Worm (Caenorhabditis elegans) whole organism, early embryonic: Measurements from ENCODE around the gene pgph-1.
"Not testable (repeated sequence)": the region's sequence is repeated elsewhere in the genome, so short reads cannot be mapped to it uniquely, and the experiment has no call there.

Source experiments
- F13C5.2 ChIP-seq: sonication (generic microtip); optimal IDR thresholded peaks from 2 replicates; lab custom pipeline; 2017; ENCODE audit warnings: mild to moderate bottlenecking, missing genetic modification characterization, inconsistent platforms, missing compliant biosample characterization
- ama-1 ChIP-seq: fragments of 150-350 bp; optimal IDR thresholded peaks from 2 replicates; lab custom pipeline; 2014
- ceh-36 ChIP-seq: sonication (generic microtip); optimal IDR thresholded peaks from 2 replicates; lab custom pipeline; 2016; ENCODE audit warnings: missing genetic modification characterization, inconsistent platforms, missing compliant biosample characterization
- ets-7 ChIP-seq: sonication (generic microtip); optimal IDR thresholded peaks from 2 replicates; lab custom pipeline; 2016; ENCODE audit warnings: missing genotype, missing genetic modification characterization, missing compliant biosample characterization
- flt-1 ChIP-seq: fragments of 200-800 bp; sonication (Bioruptor generic); IDR thresholded peaks from 2 replicates; pipeline ENCODE4 v1.3.6; 2022; ENCODE audit warnings: missing genetic modification characterization, missing compliant biosample characterization
- hmbx-1 ChIP-seq: sonication (generic microtip); optimal IDR thresholded peaks from 2 replicates; lab custom pipeline; 2016; ENCODE audit warnings: mild to moderate bottlenecking, missing genetic modification characterization, missing compliant biosample characterization
- pes-1 ChIP-seq: fragments of 200-800 bp; sonication (Bioruptor generic); IDR thresholded peaks from 2 replicates; pipeline ENCODE4 v1.3.6; 2022; ENCODE audit warnings: missing genetic modification reagents, missing genetic modification characterization, missing compliant biosample characterization
- scrt-1 ChIP-seq: fragments of 200-800 bp; sonication (Bioruptor generic); IDR thresholded peaks from 2 replicates; pipeline ENCODE4 v1.3.6; 2022; ENCODE audit warnings: missing genetic modification characterization, missing compliant biosample characterization
- sea-1 ChIP-seq: fragments of 200-800 bp; sonication (Bioruptor generic); conservative IDR thresholded peaks from 2 replicates; pipeline ENCODE4 v1.3.6; 2022; ENCODE audit warnings: missing genetic modification characterization, missing compliant biosample characterization

DNA sequence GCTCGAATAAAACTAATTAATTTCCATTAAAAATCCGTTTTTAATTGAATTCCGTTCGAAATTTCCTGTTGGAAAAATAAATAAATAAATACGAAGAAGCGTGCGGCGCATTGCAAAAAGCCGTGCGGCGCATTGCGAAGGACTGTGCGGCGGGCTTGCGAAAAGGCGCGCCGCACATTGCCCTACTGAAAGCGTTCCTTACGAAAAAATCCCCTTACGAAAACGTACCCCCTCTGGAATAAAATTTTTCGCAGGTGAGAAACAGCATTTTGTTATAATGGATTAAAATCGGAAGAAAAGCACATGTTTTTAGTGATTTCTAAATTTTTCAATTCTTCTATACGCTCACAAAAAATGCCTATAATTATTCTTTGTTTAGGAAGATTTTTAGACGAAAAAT is 24.9 kb upstream of the pgph-1 start:
- not testable (repeated sequence) for TF ChIP-seq ceh-36 (tag; lab: Kevin White, UChicago); scrt-1; ets-7 (tag; lab: Kevin White, UChicago); F13C5.2 (tag; lab: Kevin White, UChicago); flt-1 (GFP tag; lab: Robert Waterston, UW); ama-1 (lab: Kevin White, UChicago); hmbx-1 (tag; lab: Kevin White, UChicago)
- TF ChIP-seq sea-1 (GFP tag; lab: Robert Waterston, UW) = peak; percentile 61; the same call in 1 of the 2 replicates
- peak; percentile 73 for TF ChIP-seq pes-1 (GFP tag; lab: Robert Waterston, UW)
